Worm (Caenorhabditis elegans): ENCODE measurements around the gene srw-72.

Gene srw-72

ce11 chrV:17476490-17476889 lies 9.6 kb downstream of the srw-72 start, which contains the start of gene srbc-61:
TSS of gene srbc-61 (plus strand) at chrV:17476790.
- no peak for TF ChIP-seq aly-1 (tag; optimal IDR thresholded peaks at IDR 0.05)
- no peak for TF ChIP-seq tbx-11 (GFP tag; IDR thresholded peaks at IDR 0.05)
- no peak for TF ChIP-seq flt-1 (GFP tag; IDR thresholded peaks at IDR 0.05)
- TF ChIP-seq F13C5.2 (tag; optimal IDR thresholded peaks at IDR 0.05), result no peak
- no peak for TF ChIP-seq B0310.2 (tag; optimal IDR thresholded peaks at IDR 0.05)
- TF ChIP-seq hnd-1 (tag; optimal IDR thresholded peaks at IDR 0.05), result no peak
- no peak for TF ChIP-seq pes-1 (GFP tag; IDR thresholded peaks at IDR 0.05)
- TF ChIP-seq sea-1 (GFP tag; conservative IDR thresholded peaks at IDR 0.05), result no peak
- TF ChIP-seq ets-7 (tag; optimal IDR thresholded peaks at IDR 0.05), result no peak
- no peak for TF ChIP-seq scrt-1 (GFP tag; IDR thresholded peaks at IDR 0.05)
- TF ChIP-seq tra-4 (tag; optimal IDR thresholded peaks at IDR 0.05), result no peak
- no peak for TF ChIP-seq ama-1 (optimal IDR thresholded peaks at IDR 0.05)
- TF ChIP-seq hmg-4 (GFP tag; optimal IDR thresholded peaks at IDR 0.05), result no peak
- TF ChIP-seq ceh-13 (GFP tag; optimal IDR thresholded peaks at IDR 0.05), result no peak
- TF ChIP-seq tbx-37 (GFP tag; conservative IDR thresholded peaks at IDR 0.05), result no peak
- TF ChIP-seq ceh-36 (tag; optimal IDR thresholded peaks at IDR 0.05), result no peak
- no peak for TF ChIP-seq hmbx-1 (tag; optimal IDR thresholded peaks at IDR 0.05)

ce11 chrV:17485078-17485477 lies 18.2 kb downstream of the srw-72 start, which contains the start of gene srh-111:
TSS of gene srh-111 (minus strand) at chrV:17485178.
- TF ChIP-seq sea-1 (GFP tag; conservative IDR thresholded peaks at IDR 0.05), result no peak
- TF ChIP-seq tbx-11 (GFP tag; IDR thresholded peaks at IDR 0.05), result no peak
- no peak for TF ChIP-seq flt-1 (GFP tag; IDR thresholded peaks at IDR 0.05)
- no peak for TF ChIP-seq hmg-4 (GFP tag; optimal IDR thresholded peaks at IDR 0.05)
- no peak for TF ChIP-seq tra-4 (tag; optimal IDR thresholded peaks at IDR 0.05)
- TF ChIP-seq ama-1 (optimal IDR thresholded peaks at IDR 0.05), result no peak
- TF ChIP-seq pes-1 (GFP tag; IDR thresholded peaks at IDR 0.05), result no peak
- no peak for TF ChIP-seq B0310.2 (tag; optimal IDR thresholded peaks at IDR 0.05)

- TF ChIP-seq aly-1 (tag; optimal IDR thresholded peaks at IDR 0.05) (no peak), F13C5.2 (tag; optimal IDR thresholded peaks at IDR 0.05) (no peak), ceh-36 (tag; optimal IDR thresholded peaks at IDR 0.05) (no peak), tra-4 (tag; optimal IDR thresholded peaks at IDR 0.05) (no peak), hmbx-1 (tag; optimal IDR thresholded peaks at IDR 0.05) (no peak), B0310.2 (tag; optimal IDR thresholded peaks at IDR 0.05) (no peak), hmg-4 (GFP tag; optimal IDR thresholded peaks at IDR 0.05) (no peak), tbx-37 (GFP tag; conservative IDR thresholded peaks at IDR 0.05) (no peak), tbx-11 (GFP tag; IDR thresholded peaks at IDR 0.05) (no peak), scrt-1 (GFP tag; IDR thresholded peaks at IDR 0.05) (no peak), pes-1 (GFP tag; IDR thresholded peaks at IDR 0.05) (no peak), flt-1 (GFP tag; IDR thresholded peaks at IDR 0.05) (no peak), ceh-13 (GFP tag; optimal IDR thresholded peaks at IDR 0.05) (no peak), ama-1 (optimal IDR thresholded peaks at IDR 0.05) (no peak), sea-1 (GFP tag; conservative IDR thresholded peaks at IDR 0.05) (no peak), ets-7 (tag; optimal IDR thresholded peaks at IDR 0.05) (no peak), hnd-1 (tag; optimal IDR thresholded peaks at IDR 0.05) (no peak)
Measured at ce11 chrV:17486034-17486433, 19.2 kb downstream of the srw-72 start, which contains the start of gene scl-24. TSS of gene scl-24 (plus strand) at chrV:17486334.

DNA sequence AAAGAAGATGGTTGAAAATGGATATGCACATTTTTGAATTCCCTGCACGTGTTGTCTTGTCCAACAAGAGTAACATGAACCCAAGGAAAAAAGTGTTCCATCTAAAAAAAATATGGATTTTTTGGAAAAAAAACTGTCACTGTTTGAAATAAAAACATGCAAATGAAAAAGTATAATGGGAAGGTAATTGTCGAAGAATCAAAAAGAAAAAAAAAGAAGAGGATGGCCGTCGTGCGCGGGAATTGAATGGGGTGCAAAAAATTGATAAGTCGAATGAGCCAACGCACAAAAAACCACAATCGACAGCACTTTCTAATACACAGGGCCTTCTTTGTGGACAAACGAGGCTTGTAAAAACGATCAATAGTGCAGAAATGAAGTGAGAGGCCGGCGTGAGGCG lies 26.9 kb downstream of the srw-72 start, which contains the start of gene fbxa-102:
TSS of gene fbxa-102 (minus strand) at position 101 of the 400 bp plus-strand sequence.
- no peak for TF ChIP-seq hnd-1 (tag; optimal IDR thresholded peaks at IDR 0.05)
- TF ChIP-seq sea-1 (GFP tag; conservative IDR thresholded peaks at IDR 0.05), result no peak
- no peak for TF ChIP-seq tra-4 (tag; optimal IDR thresholded peaks at IDR 0.05)

ce11 chrV:17496071-17496470 lies 29.2 kb downstream of the srw-72 start, which contains the start of gene srh-118:
TSS of gene srh-118 (minus strand) at chrV:17496171.
- no peak for TF ChIP-seq B0310.2 (tag; optimal IDR thresholded peaks at IDR 0.05)
- no peak for TF ChIP-seq ceh-13 (GFP tag; optimal IDR thresholded peaks at IDR 0.05)

DNA sequence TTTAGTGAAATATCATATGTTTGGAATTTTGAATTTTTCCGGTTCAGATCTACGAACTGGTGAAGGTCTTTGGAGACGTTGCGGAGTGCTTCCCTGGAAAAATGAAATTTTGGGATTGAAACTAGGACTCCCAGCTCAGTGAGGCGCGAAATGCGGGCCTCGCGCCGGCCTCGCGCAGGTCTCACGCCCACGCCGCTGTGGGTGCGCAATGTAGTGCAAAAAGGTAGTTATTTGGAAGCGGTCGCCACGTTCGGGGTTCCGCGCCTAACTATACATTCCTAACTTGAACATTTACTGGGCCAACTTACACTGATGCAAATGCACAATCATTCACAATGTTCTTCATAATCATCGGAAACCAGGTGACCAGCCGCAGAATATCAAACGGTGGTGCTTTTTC lies 33.2 kb downstream of the srw-72 start:
- TF ChIP-seq ceh-36 (tag; optimal IDR thresholded peaks at IDR 0.05) (no peak), tbx-37 (GFP tag; conservative IDR thresholded peaks at IDR 0.05) (no peak), F13C5.2 (tag; optimal IDR thresholded peaks at IDR 0.05) (no peak), hmbx-1 (tag; optimal IDR thresholded peaks at IDR 0.05) (no peak), ama-1 (optimal IDR thresholded peaks at IDR 0.05) (no peak), flt-1 (GFP tag; IDR thresholded peaks at IDR 0.05) (no peak), sea-1 (GFP tag; conservative IDR thresholded peaks at IDR 0.05) (no peak), tra-4 (tag; optimal IDR thresholded peaks at IDR 0.05) (no peak), aly-1 (tag; optimal IDR thresholded peaks at IDR 0.05) (no peak), ets-7 (tag; optimal IDR thresholded peaks at IDR 0.05) (no peak), ceh-13 (GFP tag; optimal IDR thresholded peaks at IDR 0.05) (no peak), pes-1 (GFP tag; IDR thresholded peaks at IDR 0.05) (no peak), hnd-1 (tag; optimal IDR thresholded peaks at IDR 0.05) (no peak), tbx-11 (GFP tag; IDR thresholded peaks at IDR 0.05) (no peak)

DNA sequence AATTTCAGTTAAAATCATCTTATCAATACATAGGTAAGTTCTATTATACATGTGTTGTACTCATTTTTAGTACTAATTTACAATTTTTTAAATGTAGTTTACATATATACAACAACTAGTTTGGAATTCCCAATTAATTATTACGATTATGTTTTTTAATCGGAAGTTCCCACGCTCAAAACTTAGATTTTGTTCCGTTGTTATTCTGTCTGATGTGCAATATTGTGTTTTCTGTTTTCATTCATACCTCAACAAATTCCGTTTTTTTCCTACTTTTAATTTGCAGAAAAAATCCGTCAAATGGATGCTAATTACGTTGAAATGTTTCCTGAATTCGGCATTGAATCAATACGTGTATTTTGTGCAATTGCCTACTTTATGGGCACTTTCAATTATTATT lies 39.4 kb downstream of the srw-72 start, which contains the start of gene srw-31:
TSS of gene srw-31 (plus strand) at position 301 of the 400 bp plus-strand sequence.
- no peak for TF ChIP-seq F13C5.2 (tag; optimal IDR thresholded peaks at IDR 0.05)
- TF ChIP-seq ets-7 (tag; optimal IDR thresholded peaks at IDR 0.05), result no peak
- TF ChIP-seq aly-1 (tag; optimal IDR thresholded peaks at IDR 0.05), result no peak
- TF ChIP-seq tra-4 (tag; optimal IDR thresholded peaks at IDR 0.05), result no peak
- TF ChIP-seq scrt-1 (GFP tag; IDR thresholded peaks at IDR 0.05), result no peak
- no peak for TF ChIP-seq sea-1 (GFP tag; conservative IDR thresholded peaks at IDR 0.05)
- no peak for TF ChIP-seq hmg-4 (GFP tag; optimal IDR thresholded peaks at IDR 0.05)
- no peak for TF ChIP-seq B0310.2 (tag; optimal IDR thresholded peaks at IDR 0.05)
- TF ChIP-seq hnd-1 (tag; optimal IDR thresholded peaks at IDR 0.05), result no peak
- no peak for TF ChIP-seq ama-1 (optimal IDR thresholded peaks at IDR 0.05)
- TF ChIP-seq tbx-37 (GFP tag; conservative IDR thresholded peaks at IDR 0.05), result no peak
- no peak for TF ChIP-seq ceh-36 (tag; optimal IDR thresholded peaks at IDR 0.05)
- no peak for TF ChIP-seq hmbx-1 (tag; optimal IDR thresholded peaks at IDR 0.05)
- no peak for TF ChIP-seq tbx-11 (GFP tag; IDR thresholded peaks at IDR 0.05)
- no peak for TF ChIP-seq ceh-13 (GFP tag; optimal IDR thresholded peaks at IDR 0.05)

DNA sequence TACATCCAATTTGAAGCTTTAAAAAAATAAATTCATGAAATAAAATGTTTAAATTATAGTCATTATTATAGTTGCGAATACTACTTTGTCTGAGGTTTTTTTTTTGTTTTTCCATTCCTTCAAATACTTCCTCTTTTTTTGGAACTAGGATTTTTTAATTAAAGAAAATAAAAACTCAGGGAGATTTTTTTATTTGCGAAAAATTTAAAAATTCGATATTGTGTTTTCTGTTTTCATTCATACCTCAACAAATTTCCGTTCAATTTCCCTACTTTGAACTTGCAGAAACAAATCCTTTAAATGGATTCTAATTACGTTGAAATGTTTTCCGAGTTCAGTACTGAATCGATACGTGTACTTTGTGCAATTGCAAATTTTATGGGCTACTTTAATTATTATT lies 41.6 kb downstream of the srw-72 start, which contains the start of gene srw-32:
TSS of gene srw-32 (plus strand) at position 301 of the 400 bp plus-strand sequence.
- TF ChIP-seq tbx-11 (GFP tag; IDR thresholded peaks at IDR 0.05), result no peak
- TF ChIP-seq tra-4 (tag; optimal IDR thresholded peaks at IDR 0.05), result no peak
- no peak for TF ChIP-seq sea-1 (GFP tag; conservative IDR thresholded peaks at IDR 0.05)
- TF ChIP-seq scrt-1 (GFP tag; IDR thresholded peaks at IDR 0.05), result no peak
- no peak for TF ChIP-seq F13C5.2 (tag; optimal IDR thresholded peaks at IDR 0.05)
- TF ChIP-seq aly-1 (tag; optimal IDR thresholded peaks at IDR 0.05), result no peak
- TF ChIP-seq ama-1 (optimal IDR thresholded peaks at IDR 0.05), result no peak
- TF ChIP-seq ets-7 (tag; optimal IDR thresholded peaks at IDR 0.05), result no peak
- no peak for TF ChIP-seq ceh-13 (GFP tag; optimal IDR thresholded peaks at IDR 0.05)
- no peak for TF ChIP-seq B0310.2 (tag; optimal IDR thresholded peaks at IDR 0.05)
- TF ChIP-seq flt-1 (GFP tag; IDR thresholded peaks at IDR 0.05), result no peak
- TF ChIP-seq tbx-37 (GFP tag; conservative IDR thresholded peaks at IDR 0.05), result no peak
- TF ChIP-seq hmg-4 (GFP tag; optimal IDR thresholded peaks at IDR 0.05), result no peak
- TF ChIP-seq hmbx-1 (tag; optimal IDR thresholded peaks at IDR 0.05), result no peak
- no peak for TF ChIP-seq hnd-1 (tag; optimal IDR thresholded peaks at IDR 0.05)
- TF ChIP-seq pes-1 (GFP tag; IDR thresholded peaks at IDR 0.05), result no peak
- TF ChIP-seq ceh-36 (tag; optimal IDR thresholded peaks at IDR 0.05), result no peak

Measured in whole organism, early embryonic.